Fruit fly (Drosophila melanogaster) whole organism: ENCODE measurements around the gene CG32099.
A peak's percentile ranks its signal among the peaks of the same experiment; 100 is the strongest.

Experiments
- CG8478 ChIP-seq: fragments of >200 bp; optimal IDR thresholded peaks from 2 replicates; lab custom pipeline; 2018; ENCODE audit warnings: inconsistent platforms
- Dll ChIP-seq: fragments of >200 bp; optimal IDR thresholded peaks from 2 replicates; lab custom pipeline; 2017
- EcR ChIP-seq, 2 experiments: fragments of >200 bp; optimal IDR thresholded peaks; 2 replicates each; lab custom pipeline; 2017; ENCODE audit warnings: missing biosample characterization in 2 of 2, missing genetic modification characterization in 2 of 2, missing genetic modification reagents in 2 of 2
- pan ChIP-seq: fragments of >200 bp; optimal IDR thresholded peaks from 2 replicates; lab custom pipeline; 2017
- psq ChIP-seq: fragments of >200 bp; optimal IDR thresholded peaks from 2 replicates; lab custom pipeline; 2017
- usp ChIP-seq: fragments of >200 bp; optimal IDR thresholded peaks from 2 replicates; lab custom pipeline; 2017; ENCODE audit warnings: missing biosample characterization, missing genetic modification characterization, mixed read lengths

The CG32099 gene

DNA sequence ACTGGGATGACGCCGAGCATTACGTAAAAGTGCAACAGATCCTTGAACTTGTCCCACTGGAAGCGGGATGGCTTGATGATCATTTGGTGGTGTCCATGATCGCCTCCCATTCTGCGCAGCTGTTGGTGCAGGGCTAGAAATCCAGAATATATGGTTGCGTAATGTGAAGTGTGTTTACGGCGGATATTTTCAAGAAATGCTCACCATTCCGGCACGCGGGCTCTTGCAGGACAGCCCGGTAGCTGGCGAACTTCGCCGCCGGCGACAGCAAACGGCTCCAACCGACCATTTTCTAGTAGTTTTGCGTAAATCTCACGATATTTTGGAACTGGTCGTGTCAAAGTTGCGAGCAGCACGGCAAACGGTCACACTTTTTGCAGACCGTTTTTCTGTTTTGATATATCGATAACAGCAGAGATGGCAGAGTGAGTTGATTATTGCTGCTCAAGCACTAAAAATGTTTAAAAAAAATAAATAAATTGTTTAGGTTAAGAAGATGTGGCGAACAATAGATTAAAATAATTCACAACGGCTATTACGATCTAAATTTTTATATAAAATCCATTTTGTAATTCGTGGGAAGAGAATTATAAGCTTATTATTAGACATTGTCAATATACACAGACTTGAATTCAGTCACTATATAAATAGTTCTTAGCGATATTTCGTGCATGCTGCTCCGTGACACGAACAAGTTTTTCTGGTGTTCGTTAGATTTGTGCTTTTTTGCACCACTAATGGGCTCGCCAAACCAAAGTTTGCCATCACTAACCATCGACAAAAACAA lies 10.8 kb upstream of the CG32099 start, which contains the start of the genes ND-SGDH and RhoGAP68F:
Gene ND-SGDH (minus strand): TSS at position 472 of the 787 bp plus-strand sequence.
Gene RhoGAP68F (plus strand): TSS at position 756 of the 787 bp plus-strand sequence.
- TF ChIP-seq EcR (GFP tag; optimal IDR thresholded peaks at IDR 0.05; lab: Kevin White, UChicago), result no peak
- TF ChIP-seq usp (GFP tag; lab: Kevin White, UChicago), result no peak
- no peak for TF ChIP-seq pan
- no peak for TF ChIP-seq psq (lab: Kevin White, UChicago)
- no peak for TF ChIP-seq CG8478 (lab: Kevin White, UChicago)

DNA sequence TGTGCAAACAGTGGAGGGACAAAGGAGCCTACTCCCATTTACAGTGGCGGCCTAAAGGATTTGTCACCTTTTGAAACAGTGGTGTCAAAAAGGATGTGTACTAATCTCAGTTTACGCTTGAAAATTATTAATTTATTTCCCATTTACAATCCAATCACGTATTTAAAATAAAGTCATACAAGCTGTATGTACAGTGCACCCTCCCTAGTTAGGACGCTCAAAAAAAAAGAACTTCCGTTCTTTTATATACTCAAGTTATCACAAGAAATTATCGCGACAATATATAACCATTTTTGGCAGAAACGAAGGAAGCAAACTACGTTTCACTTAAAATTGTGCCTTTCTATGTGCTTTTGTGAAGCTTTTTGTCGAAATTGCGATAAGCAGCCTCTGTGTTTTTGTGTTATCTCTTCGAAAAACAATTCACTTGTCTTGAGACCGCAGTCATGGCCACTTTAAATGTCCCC lies 9.8 kb upstream of the CG32099 start:
- TF ChIP-seq usp (GFP tag; lab: Kevin White, UChicago), result no peak
- TF ChIP-seq pan, result no peak
- TF ChIP-seq Dll (lab: Kevin White, UChicago), result no peak
- no peak for TF ChIP-seq psq (lab: Kevin White, UChicago)
- no peak for TF ChIP-seq EcR (GFP tag; optimal IDR thresholded peaks at IDR 0.05; lab: Kevin White, UChicago)
- no peak for TF ChIP-seq CG8478 (lab: Kevin White, UChicago)

dm6 chr3L:12145709-12146694 lies 3.1 kb upstream of the CG32099 start, which contains the start of the genes eIF3l and Nrx-IV:
Gene eIF3l (minus strand): TSS chr3L:12146097.
Gene Nrx-IV (plus strand): TSS chr3L:12146519.
- TF ChIP-seq pan, result no peak
- no peak for TF ChIP-seq Dll (lab: Kevin White, UChicago)
- TF ChIP-seq EcR (GFP tag; optimal IDR thresholded peaks at IDR 0.05; lab: Kevin White, UChicago), result no peak
- no peak for TF ChIP-seq psq (lab: Kevin White, UChicago)
- no peak for TF ChIP-seq usp (GFP tag; lab: Kevin White, UChicago)

DNA sequence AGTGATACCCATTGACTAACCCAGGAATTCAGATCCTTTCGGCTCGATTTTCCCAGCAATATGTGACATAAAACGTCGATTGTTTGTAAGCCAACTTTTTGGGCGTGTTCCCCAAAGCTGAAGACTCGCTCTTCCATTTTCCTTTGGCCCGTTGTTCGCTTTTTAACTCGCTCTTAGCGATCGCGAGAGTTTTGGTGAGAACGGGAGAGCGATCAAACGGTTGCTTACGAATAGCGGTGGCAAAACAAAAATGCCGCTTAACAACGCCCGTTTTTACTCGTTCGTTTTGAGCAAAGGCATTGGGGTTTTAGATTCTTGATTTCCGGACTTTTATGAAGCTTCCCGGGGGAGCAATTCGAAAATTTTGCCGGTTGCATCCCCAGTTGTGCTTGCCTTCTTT lies 2.1 kb upstream of the CG32099 start:
- no peak for TF ChIP-seq pan
- no peak for TF ChIP-seq usp (GFP tag; lab: Kevin White, UChicago)
- TF ChIP-seq EcR (GFP tag; optimal IDR thresholded peaks at IDR 0.05; lab: Kevin White, UChicago), result no peak
- no peak for TF ChIP-seq CG8478 (lab: Kevin White, UChicago)
- TF ChIP-seq psq (lab: Kevin White, UChicago), result no peak
- TF ChIP-seq Dll (lab: Kevin White, UChicago), result no peak

- no peak for TF ChIP-seq psq (lab: Kevin White, UChicago)
- no peak for TF ChIP-seq usp (GFP tag; lab: Kevin White, UChicago)
- no peak for TF ChIP-seq pan
Measured at dm6 chr3L:12162156-12162682, 13.1 kb downstream of the CG32099 start.

DNA sequence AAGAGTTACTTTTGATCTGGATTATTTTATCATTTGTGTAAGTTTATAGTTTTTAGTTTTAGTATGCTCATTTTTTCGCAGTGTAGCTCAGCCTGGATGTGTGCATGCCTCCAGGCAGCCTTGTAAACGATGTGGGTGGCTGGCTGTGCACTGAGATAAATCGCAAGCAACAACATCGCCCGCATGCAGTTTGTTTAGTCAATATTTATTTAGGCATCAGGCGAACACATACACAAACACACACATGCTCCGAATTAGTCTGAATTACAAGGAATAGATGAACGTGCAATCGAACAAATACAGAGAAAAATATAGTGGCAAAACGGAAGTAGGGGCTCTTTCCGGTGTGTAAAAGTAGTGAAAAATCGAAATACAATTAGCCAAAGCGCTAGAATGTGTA lies 14.0 kb downstream of the CG32099 start:
- TF ChIP-seq pan, result no peak
- TF ChIP-seq Dll (lab: Kevin White, UChicago), result no peak
- TF ChIP-seq psq (lab: Kevin White, UChicago), result no peak
- no peak for TF ChIP-seq EcR (GFP tag; optimal IDR thresholded peaks at IDR 0.05; lab: Kevin White, UChicago)
- TF ChIP-seq usp (GFP tag; lab: Kevin White, UChicago), result no peak
- no peak for TF ChIP-seq CG8478 (lab: Kevin White, UChicago)

dm6 chr3L:12163693-12164092 lies 14.6 kb downstream of the CG32099 start, which contains the start of gene CG9760:
Gene CG9760 (minus strand): TSS chr3L:12163735.
- peak; percentile 31 for TF ChIP-seq Dll (lab: Kevin White, UChicago)
- no peak for TF ChIP-seq pan
- no peak for TF ChIP-seq psq (lab: Kevin White, UChicago)

DNA sequence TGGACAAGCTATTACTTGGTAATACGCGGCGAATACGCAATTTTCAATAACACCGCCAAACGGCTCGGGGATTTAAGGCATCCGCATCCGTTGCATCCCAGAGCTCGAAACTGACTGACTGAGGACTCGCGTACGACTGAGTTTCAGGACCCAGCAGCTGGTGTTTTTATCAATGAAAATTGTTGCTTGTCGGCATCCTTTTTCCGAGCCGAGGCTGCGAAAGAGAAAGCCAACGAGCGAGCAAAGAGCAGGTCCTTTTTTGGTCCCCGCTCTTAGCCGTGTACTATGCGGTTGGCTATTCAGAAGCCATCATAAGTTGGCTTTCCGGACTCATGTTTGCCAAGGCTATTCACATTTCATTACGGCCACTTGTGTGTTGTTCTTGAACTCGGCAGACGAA lies 26.3 kb downstream of the CG32099 start, which contains the start of gene Rh7:
Gene Rh7 (minus strand): TSS at position 101 of the 400 bp plus-strand sequence.
- no peak for TF ChIP-seq usp (GFP tag; lab: Kevin White, UChicago)
- no peak for TF ChIP-seq psq (lab: Kevin White, UChicago)
- TF ChIP-seq Dll (lab: Kevin White, UChicago), result no peak
- TF ChIP-seq pan, result no peak
- no peak for TF ChIP-seq CG8478 (lab: Kevin White, UChicago)
- TF ChIP-seq EcR (GFP tag; optimal IDR thresholded peaks at IDR 0.05; lab: Kevin White, UChicago), result no peak

DNA sequence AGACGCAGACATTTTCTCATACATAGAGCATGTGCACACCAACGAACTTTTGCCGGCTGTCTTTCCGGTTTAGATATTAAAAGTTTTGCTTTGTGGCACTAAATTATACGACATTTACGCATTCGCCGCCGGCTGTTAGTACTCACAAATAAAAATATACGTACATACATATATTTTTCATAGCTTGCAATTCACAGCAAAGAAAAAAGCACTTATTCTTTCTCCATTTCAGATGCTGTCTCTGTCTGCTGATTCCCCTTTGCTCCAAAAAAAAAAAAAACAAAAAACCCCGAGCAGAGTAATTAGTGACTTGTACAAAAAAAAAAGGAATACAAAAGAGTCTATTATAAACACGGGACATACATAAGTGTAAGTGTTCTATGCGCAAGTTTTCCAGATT lies 28.2 kb downstream of the CG32099 start, which contains the start of gene CAH2:
Gene CAH2 (plus strand): TSS at position 301 of the 400 bp plus-strand sequence.
- TF ChIP-seq usp (GFP tag; lab: Kevin White, UChicago) (no peak), Dll (lab: Kevin White, UChicago) (no peak), pan (no peak), EcR (GFP tag; optimal IDR thresholded peaks at IDR 0.05; lab: Kevin White, UChicago) (no peak), CG8478 (lab: Kevin White, UChicago) (no peak), psq (lab: Kevin White, UChicago) (no peak)

- TF ChIP-seq usp (GFP tag; lab: Kevin White, UChicago), result no peak
Measured at dm6 chr3L:12178847-12179437, 29.9 kb downstream of the CG32099 start.

dm6 chr3L:12183967-12184366 lies 34.9 kb downstream of the CG32099 start:
- TF ChIP-seq CG8478 (lab: Kevin White, UChicago), result no peak
- TF ChIP-seq pan, result no peak
- no peak for TF ChIP-seq usp (GFP tag; lab: Kevin White, UChicago)
- no peak for TF ChIP-seq psq (lab: Kevin White, UChicago)
- no peak for TF ChIP-seq Dll (lab: Kevin White, UChicago)
- no peak for TF ChIP-seq EcR (GFP tag; optimal IDR thresholded peaks at IDR 0.05; lab: Kevin White, UChicago)
